Fruit fly (Drosophila melanogaster) Kc167 (cell line): ENCODE data around the gene OdsH.

Experiments
- Myc ChIP-seq: fragments of >200 bp; optimal IDR thresholded peaks from 2 replicates; lab custom pipeline; 2017; ENCODE audit warnings: missing external identifiers
- Sin3A ChIP-seq: fragments of >200 bp; optimal IDR thresholded peaks from 2 replicates; lab custom pipeline; 2018; ENCODE audit warnings: missing external identifiers
- h ChIP-seq: fragments of >200 bp; optimal IDR thresholded peaks from 3 replicates; lab custom pipeline; 2018; ENCODE audit warnings: missing external identifiers
- insv ChIP-seq: fragments of >200 bp; optimal IDR thresholded peaks from 3 replicates; lab custom pipeline; 2018; ENCODE audit warnings: missing external identifiers
- psq ChIP-seq: fragments of >200 bp; optimal IDR thresholded peaks from 2 replicates; lab custom pipeline; 2017; ENCODE audit warnings: missing external identifiers
- ttk ChIP-seq: sonication (Bioruptor generic); optimal IDR thresholded peaks from 2 replicates; lab custom pipeline; 2017; ENCODE audit warnings: missing external identifiers

dm6 chrX:17780295-17780694, 10.5 kb upstream of the OdsH start:
- TF ChIP-seq h (lab: Kevin White, UChicago) (no peak), ttk (lab: Kevin White, UChicago) (no peak), insv (lab: Kevin White, UChicago) (no peak), psq (lab: Kevin White, UChicago) (no peak), Myc (no peak), Sin3A (lab: Kevin White, UChicago) (no peak)
